Fruit fly (Drosophila melanogaster) whole organism, embryonic: Measurements from ENCODE around the gene meso18E.

Source experiments
- Bgb ChIP-seq: fragments of 200-800 bp; sonication (Bioruptor generic); IDR thresholded peaks from 2 replicates; pipeline ENCODE4 v1.3.6; 2022; ENCODE audit warnings: missing biosample characterization, missing genetic modification characterization; ENCODE audit not compliant: partially characterized antibody
- Blimp-1 ChIP-seq: fragments of 200-800 bp; sonication (Bioruptor generic); optimal IDR thresholded peaks from 3 replicates; lab custom pipeline; 2018; ENCODE audit warnings: missing biosample characterization, missing genetic modification characterization, mild to moderate bottlenecking, moderate library complexity, missing genetic modification reagents
- CG12659 ChIP-seq: fragments of 200-800 bp; sonication (Bioruptor generic); optimal IDR thresholded peaks from 3 replicates; lab custom pipeline; 2017; ENCODE audit warnings: mild to moderate bottlenecking, missing biosample characterization, missing genetic modification reagents, missing genetic modification characterization
- CG13894 ChIP-seq: fragments of 200-800 bp; sonication (Bioruptor generic); optimal IDR thresholded peaks from 3 replicates; lab custom pipeline; 2018; ENCODE audit warnings: missing biosample characterization, mild to moderate bottlenecking, missing genetic modification characterization, moderate library complexity
- CG1603 ChIP-seq: fragments of 200-800 bp; sonication (Bioruptor generic); optimal IDR thresholded peaks from 2 replicates; lab custom pipeline; 2019; ENCODE audit warnings: missing biosample characterization, mild to moderate bottlenecking, missing genetic modification characterization, moderate library complexity
- CG17829 ChIP-seq: fragments of 200-800 bp; optimal IDR thresholded peaks from 2 replicates; lab custom pipeline; 2019; ENCODE audit warnings: missing biosample characterization, mild to moderate bottlenecking, missing genetic modification characterization, moderate library complexity
- CG5953 ChIP-seq: fragments of 200-800 bp; sonication (Bioruptor generic); IDR thresholded peaks from 2 replicates; pipeline ENCODE4 v1.3.6; 2022; ENCODE audit warnings: missing biosample characterization, missing genetic modification characterization
- CG7786 ChIP-seq: fragments of 200-800 bp; sonication (Bioruptor generic); optimal IDR thresholded peaks from 2 replicates; lab custom pipeline; 2016; ENCODE audit warnings: missing biosample characterization, missing genetic modification characterization
- CG9797 ChIP-seq: fragments of 200-800 bp; sonication (Bioruptor generic); optimal IDR thresholded peaks from 3 replicates; lab custom pipeline; 2018; ENCODE audit warnings: missing biosample characterization, mild to moderate bottlenecking, missing genetic modification characterization
- Dbx ChIP-seq: fragments of 200-800 bp; sonication (Bioruptor generic); IDR thresholded peaks from 3 replicates; pipeline ENCODE4 v1.3.6; 2022; ENCODE audit warnings: missing biosample characterization, missing genetic modification characterization
- Dp ChIP-seq: fragments of 200-800 bp; sonication (Bioruptor generic); optimal IDR thresholded peaks from 2 replicates; lab custom pipeline; 2018; ENCODE audit warnings: missing biosample characterization, mild to moderate bottlenecking, missing genetic modification characterization, moderate library complexity
- E2f1 ChIP-seq: fragments of 200-800 bp; sonication (Bioruptor generic); IDR thresholded peaks from 2 replicates; pipeline ENCODE4 v1.3.6; 2022; ENCODE audit warnings: missing biosample characterization, missing genetic modification characterization
- Ets97D ChIP-seq: fragments of 200-800 bp; sonication (Bioruptor generic); optimal IDR thresholded peaks from 3 replicates; lab custom pipeline; 2016; ENCODE audit warnings: missing biosample characterization, missing genetic modification characterization
- Fer1 ChIP-seq: fragments of 200-800 bp; sonication (Bioruptor generic); optimal IDR thresholded peaks from 2 replicates; lab custom pipeline; 2017; ENCODE audit warnings: missing biosample characterization, mild to moderate bottlenecking, missing genetic modification characterization
- Lhr ChIP-seq: fragments of 200-800 bp; sonication (Bioruptor generic); optimal IDR thresholded peaks from 3 replicates; lab custom pipeline; 2017; ENCODE audit warnings: mild to moderate bottlenecking, missing biosample characterization, missing genetic modification reagents, missing genetic modification characterization
- Myb ChIP-seq: fragments of 200-800 bp; sonication (Bioruptor generic); optimal IDR thresholded peaks from 2 replicates; lab custom pipeline; 2016; ENCODE audit warnings: missing biosample characterization, missing genetic modification characterization
- Side ChIP-seq: fragments of 200-800 bp; sonication (Bioruptor generic); optimal IDR thresholded peaks from 2 replicates; lab custom pipeline; 2016; ENCODE audit warnings: missing biosample characterization, missing genetic modification characterization
- YL-1 ChIP-seq: fragments of 200-800 bp; sonication (Bioruptor generic); optimal IDR thresholded peaks from 3 replicates; lab custom pipeline; 2017; ENCODE audit warnings: missing biosample characterization, mild to moderate bottlenecking, missing genetic modification characterization
- amos ChIP-seq: fragments of 200-800 bp; sonication (Bioruptor generic); IDR thresholded peaks from 2 replicates; pipeline ENCODE4 v1.3.6; 2022; ENCODE audit warnings: missing biosample characterization, missing genetic modification characterization; ENCODE audit not compliant: partially characterized antibody
- bcd ChIP-seq: fragments of 200-800 bp; sonication (Bioruptor generic); optimal IDR thresholded peaks from 2 replicates; lab custom pipeline; 2017; ENCODE audit warnings: missing biosample characterization, mild to moderate bottlenecking, missing genetic modification characterization
- chn ChIP-seq: fragments of 200-800 bp; sonication (Bioruptor generic); optimal IDR thresholded peaks from 2 replicates; lab custom pipeline; 2016; ENCODE audit warnings: missing biosample characterization, missing genetic modification characterization
- crp ChIP-seq, 2 experiments: fragments of 200-800 bp; sonication (Bioruptor generic); optimal IDR thresholded peaks; 2 replicates in 1 of 2; 3 replicates in 1 of 2; lab custom pipeline; 2017; ENCODE audit warnings: missing biosample characterization in 2 of 2, missing genetic modification characterization in 2 of 2, mild to moderate bottlenecking in 1 of 2, moderate library complexity in 1 of 2
- danr ChIP-seq: fragments of 200-800 bp; sonication (Bioruptor generic); IDR thresholded peaks from 2 replicates; pipeline ENCODE4 v1.3.6; 2022; ENCODE audit warnings: missing biosample characterization, missing genetic modification characterization
- dysf ChIP-seq: fragments of 200-800 bp; sonication (Bioruptor generic); IDR thresholded peaks from 3 replicates; pipeline ENCODE4 v1.3.6; 2022; ENCODE audit warnings: missing biosample characterization, missing genetic modification characterization
- ems ChIP-seq: fragments of 200-800 bp; sonication (Bioruptor generic); optimal IDR thresholded peaks from 3 replicates; lab custom pipeline; 2016; ENCODE audit warnings: missing biosample characterization, missing genetic modification characterization
- ewg ChIP-seq: fragments of 200-800 bp; sonication (Bioruptor generic); optimal IDR thresholded peaks from 3 replicates; lab custom pipeline; 2017; ENCODE audit warnings: mild to moderate bottlenecking, missing biosample characterization, missing genetic modification reagents, missing genetic modification characterization
- grau ChIP-seq: fragments of 200-800 bp; optimal IDR thresholded peaks from 3 replicates; lab custom pipeline; 2019; ENCODE audit warnings: missing biosample characterization, mild to moderate bottlenecking, missing genetic modification characterization, moderate library complexity
- hkb ChIP-seq, 2 experiments: fragments of 200-800 bp in 1 of 2; fragments of >200 bp in 1 of 2; sonication (Bioruptor generic) in 1 of 2; IDR thresholded peaks in 1 of 2; optimal IDR thresholded peaks in 1 of 2; 2 replicates each; pipeline versions ENCODE4 v1.3.6 to Lab custom; 2017 to 2022; ENCODE audit warnings: missing biosample characterization in 1 of 2, missing genetic modification characterization in 1 of 2
- ind ChIP-seq: fragments of 200-800 bp; sonication (Bioruptor generic); optimal IDR thresholded peaks from 3 replicates; lab custom pipeline; 2016; ENCODE audit warnings: missing biosample characterization, missing genetic modification characterization
- insv ChIP-seq, 2 experiments: fragments of 200-800 bp; sonication (Bioruptor generic); optimal IDR thresholded peaks; 3 replicates each; lab custom pipeline; 2016 to 2018; ENCODE audit warnings: missing biosample characterization in 2 of 2, missing genetic modification characterization in 2 of 2
- jumu ChIP-seq: fragments of 200-800 bp; sonication (Bioruptor generic); optimal IDR thresholded peaks from 3 replicates; lab custom pipeline; 2016; ENCODE audit warnings: missing biosample characterization, missing genetic modification characterization
- lilli ChIP-seq: fragments of 200-800 bp; sonication (Bioruptor generic); optimal IDR thresholded peaks from 3 replicates; lab custom pipeline; 2016; ENCODE audit warnings: missing biosample characterization, missing genetic modification characterization
- nmo ChIP-seq: fragments of 200-800 bp; sonication (Bioruptor generic); optimal IDR thresholded peaks from 2 replicates; lab custom pipeline; 2018; ENCODE audit warnings: missing biosample characterization, mild to moderate bottlenecking, missing genetic modification characterization, moderate library complexity
- pb ChIP-seq: fragments of 200-800 bp; sonication (Bioruptor generic); optimal IDR thresholded peaks from 3 replicates; lab custom pipeline; 2016; ENCODE audit warnings: missing biosample characterization, missing genetic modification characterization
- pho ChIP-seq: fragments of 200-800 bp; sonication (Bioruptor generic); optimal IDR thresholded peaks from 2 replicates; lab custom pipeline; 2016; ENCODE audit warnings: missing biosample characterization, missing genetic modification characterization
- phol ChIP-seq: fragments of 200-800 bp; sonication (Bioruptor generic); optimal IDR thresholded peaks from 3 replicates; lab custom pipeline; 2018; ENCODE audit warnings: missing biosample characterization, mild to moderate bottlenecking, missing genetic modification characterization, moderate library complexity
- pzg ChIP-seq: fragments of 200-800 bp; sonication (Bioruptor generic); optimal IDR thresholded peaks from 3 replicates; lab custom pipeline; 2018; ENCODE audit warnings: missing biosample characterization, mild to moderate bottlenecking, missing genetic modification characterization, moderate library complexity
- rib ChIP-seq: fragments of 200-800 bp; sonication (Bioruptor generic); IDR thresholded peaks from 2 replicates; pipeline ENCODE4 v1.3.6; 2022; ENCODE audit warnings: missing biosample characterization, missing genetic modification characterization
- schlank ChIP-seq: fragments of 200-800 bp; sonication (Bioruptor generic); optimal IDR thresholded peaks from 2 replicates; lab custom pipeline; 2018; ENCODE audit warnings: missing biosample characterization, mild to moderate bottlenecking, missing genetic modification characterization
- shn ChIP-seq: fragments of 200-800 bp; sonication (Bioruptor generic); optimal IDR thresholded peaks from 3 replicates; lab custom pipeline; 2016; ENCODE audit warnings: missing biosample characterization, missing genetic modification characterization
- stwl ChIP-seq: fragments of 200-800 bp; sonication (Bioruptor generic); optimal IDR thresholded peaks from 3 replicates; lab custom pipeline; 2018; ENCODE audit warnings: missing biosample characterization, mild to moderate bottlenecking, missing genetic modification characterization, moderate library complexity
- sug ChIP-seq: fragments of 200-800 bp; optimal IDR thresholded peaks from 2 replicates; lab custom pipeline; 2019; ENCODE audit warnings: missing biosample characterization, mild to moderate bottlenecking, missing genetic modification characterization, moderate library complexity
- trem ChIP-seq: fragments of 200-800 bp; optimal IDR thresholded peaks from 3 replicates; lab custom pipeline; 2019; ENCODE audit warnings: missing biosample characterization, mild to moderate bottlenecking, missing genetic modification characterization, moderate library complexity
- zfh2 ChIP-seq: fragments of 200-800 bp; sonication (Bioruptor generic); optimal IDR thresholded peaks from 2 replicates; lab custom pipeline; 2016; ENCODE audit warnings: missing biosample characterization, missing genetic modification characterization

meso18E gene

dm6 chrX:19748565-19748964 is 35.7 kb upstream of the meso18E start (continued):
- TF ChIP-seq amos (GFP tag; lab: Robert Waterston, UW): peak; percentile 51
- no peak for TF ChIP-seq chn (GFP tag; lab: Kevin White, UChicago)
- peak; percentile 82 for TF ChIP-seq pzg (GFP tag; lab: Kevin White, UChicago)
- peak; percentile 41 for TF ChIP-seq Ets97D
- TF ChIP-seq lilli (GFP tag; lab: Kevin White, UChicago): peak; percentile 19
- TF ChIP-seq bcd (GFP tag; lab: Kevin White, UChicago): no peak
- peak; percentile 4 for TF ChIP-seq pho (GFP tag; lab: Kevin White, UChicago)
- peak; percentile 25 for TF ChIP-seq CG7786
- no peak for TF ChIP-seq Side (GFP tag; lab: Kevin White, UChicago)
- TF ChIP-seq Myb (GFP tag; lab: Kevin White, UChicago): peak; percentile 93
- TF ChIP-seq Dp: peak; percentile 93
- peak; percentile 79 for TF ChIP-seq hkb (optimal IDR thresholded peaks at IDR 0.05; lab: Kevin White, UChicago)
- no peak for TF ChIP-seq hkb (GFP tag; IDR thresholded peaks at IDR 0.05; lab: Robert Waterston, UW)
- peak; percentile 17 for TF ChIP-seq ems (GFP tag; lab: Kevin White, UChicago)
- no peak for TF ChIP-seq pb
- TF ChIP-seq rib (GFP tag; lab: Robert Waterston, UW): no peak
- TF ChIP-seq Dbx (GFP tag; lab: Robert Waterston, UW): no peak
- peak; percentile 7 for TF ChIP-seq zfh2 (GFP tag; lab: Kevin White, UChicago)
- TF ChIP-seq schlank: no peak
- TF ChIP-seq YL-1: peak; percentile 23
- no peak for TF ChIP-seq insv (GFP tag; optimal IDR thresholded peaks at IDR 0.05; lab: Kevin White, UChicago)
- TF ChIP-seq CG12659 (GFP tag; lab: Kevin White, UChicago): peak; percentile 19
- TF ChIP-seq danr (GFP tag; lab: Robert Waterston, UW): no peak
- peak; percentile 32 for TF ChIP-seq jumu (GFP tag; lab: Kevin White, UChicago)
- TF ChIP-seq shn (GFP tag; lab: Kevin White, UChicago): peak; percentile 5
- TF ChIP-seq crp (GFP tag; optimal IDR thresholded peaks at IDR 0.05; lab: Kevin White, UChicago): peak in 1 of 2 experiments; percentile 59
- peak; percentile 68 for TF ChIP-seq CG1603 (tag; lab: Kevin White, UChicago)
- TF ChIP-seq nmo (GFP tag; lab: Kevin White, UChicago): peak; percentile 37
- 0 out of 3 replicates have a peak, but pooled peaks have one; percentile 15 for TF ChIP-seq dysf
- no peak for TF ChIP-seq CG13894
- TF ChIP-seq CG9797: peak; percentile 43
- TF ChIP-seq grau (tag; lab: Kevin White, UChicago): peak; percentile 22
- peak; percentile 63 for TF ChIP-seq trem
- no peak for TF ChIP-seq Fer1 (GFP tag; lab: Kevin White, UChicago)
- peak; percentile 11 for TF ChIP-seq CG17829 (tag; lab: Kevin White, UChicago)
- peak; percentile 18 for TF ChIP-seq Lhr (GFP tag; lab: Kevin White, UChicago)
- no peak for TF ChIP-seq Blimp-1
- TF ChIP-seq sug (tag; lab: Kevin White, UChicago): peak; percentile 35
- no peak for TF ChIP-seq CG5953 (GFP tag; lab: Robert Waterston, UW)
- no peak for TF ChIP-seq E2f1 (GFP tag; lab: Robert Waterston, UW)
- peak; percentile 22 for TF ChIP-seq ewg (GFP tag; lab: Kevin White, UChicago)
- TF ChIP-seq phol (tag; lab: Kevin White, UChicago): peak; percentile 45
- peak; percentile 35; the same call in 1 of the 2 replicates for TF ChIP-seq Bgb (GFP tag; lab: Robert Waterston, UW)
- TF ChIP-seq ind (GFP tag; lab: Kevin White, UChicago): peak; percentile 6
- TF ChIP-seq stwl (tag; lab: Kevin White, UChicago): peak; percentile 19
